Worm (Caenorhabditis elegans) whole organism, L2 larva: ENCODE data around the gene fbxb-95.

Source experiments
- C34F6.9 ChIP-seq: fragments of 150-350 bp; optimal IDR thresholded peaks from 2 replicates; lab custom pipeline; 2014; ENCODE audit warnings: missing biosample characterization, missing genetic modification characterization
- F13H6.1 ChIP-seq: sonication (generic microtip); optimal IDR thresholded peaks from 2 replicates; lab custom pipeline; 2016; ENCODE audit warnings: missing genetic modification characterization, missing compliant biosample characterization
- Y55F3AM.14 ChIP-seq: fragments of 200-800 bp; sonication (Bioruptor generic); optimal IDR thresholded peaks from 2 replicates; lab custom pipeline; 2018; ENCODE audit warnings: mild to moderate bottlenecking, missing genetic modification characterization, missing compliant biosample characterization
- ZK546.5 ChIP-seq: sonication (generic microtip); optimal IDR thresholded peaks from 2 replicates; lab custom pipeline; 2017; ENCODE audit warnings: missing biosample characterization, missing genetic modification characterization
- aly-2 ChIP-seq: fragments of 150-350 bp; optimal IDR thresholded peaks from 2 replicates; lab custom pipeline; 2014; ENCODE audit warnings: missing biosample characterization, missing genetic modification characterization
- blmp-1 ChIP-seq: sonication (generic microtip); optimal IDR thresholded peaks from 2 replicates; lab custom pipeline; 2017; ENCODE audit warnings: missing genetic modification characterization, mild to moderate bottlenecking, missing compliant biosample characterization, antibody characterized with exemption, moderate library complexity; ENCODE audit not compliant: insufficient read depth
- ceh-82 ChIP-seq: fragments of 150-350 bp; optimal IDR thresholded peaks from 2 replicates; lab custom pipeline; 2014; ENCODE audit warnings: missing biosample characterization, missing genetic modification characterization
- crh-2 ChIP-seq: sonication (generic microtip); optimal IDR thresholded peaks from 2 replicates; lab custom pipeline; 2017; ENCODE audit warnings: missing biosample characterization, missing genetic modification characterization
- dmd-4 ChIP-seq: sonication (generic microtip); optimal IDR thresholded peaks from 2 replicates; lab custom pipeline; 2017; ENCODE audit warnings: missing biosample characterization, missing genetic modification characterization
- egl-27 ChIP-seq: sonication (generic microtip); optimal IDR thresholded peaks from 3 replicates; lab custom pipeline; 2017; ENCODE audit warnings: missing biosample characterization, missing genetic modification reagents, missing genetic modification characterization
- fos-1 ChIP-seq: fragments of 150-350 bp; optimal IDR thresholded peaks from 2 replicates; lab custom pipeline; 2014; ENCODE audit warnings: missing biosample characterization, missing genetic modification characterization
- gmeb-1 ChIP-seq: fragments of 150-350 bp; optimal IDR thresholded peaks from 2 replicates; lab custom pipeline; 2014; ENCODE audit warnings: missing biosample characterization, missing genetic modification characterization
- mbf-1 ChIP-seq: sonication (generic microtip); optimal IDR thresholded peaks from 2 replicates; lab custom pipeline; 2017; ENCODE audit warnings: missing biosample characterization, missing genetic modification characterization
- mdl-1 ChIP-seq, 2 experiments: fragments of 150-350 bp in 1 of 2; sonication (generic microtip) in 1 of 2; optimal IDR thresholded peaks; 2 replicates each; lab custom pipeline; 2017; ENCODE audit warnings: missing biosample characterization in 2 of 2, missing genetic modification characterization in 2 of 2
- nhr-10 ChIP-seq: sonication (generic microtip); optimal IDR thresholded peaks from 2 replicates; lab custom pipeline; 2017; ENCODE audit warnings: missing biosample characterization, missing genetic modification characterization
- nhr-12 ChIP-seq: fragments of 150-350 bp; optimal IDR thresholded peaks from 2 replicates; lab custom pipeline; 2014; ENCODE audit warnings: missing biosample characterization, missing genetic modification characterization
- nhr-129 ChIP-seq: fragments of 150-350 bp; optimal IDR thresholded peaks from 2 replicates; lab custom pipeline; 2014; ENCODE audit warnings: missing biosample characterization, missing genetic modification characterization
- nhr-23 ChIP-seq: fragments of 150-350 bp; optimal IDR thresholded peaks from 2 replicates; lab custom pipeline; 2014; ENCODE audit warnings: missing biosample characterization, missing genetic modification reagents, missing genetic modification characterization
- nhr-25 ChIP-seq: fragments of 150-350 bp; sonication (generic microtip); optimal IDR thresholded peaks from 3 replicates; lab custom pipeline; 2014; ENCODE audit warnings: missing biosample characterization, missing genetic modification characterization
- nhr-77 ChIP-seq: fragments of 150-350 bp; optimal IDR thresholded peaks from 2 replicates; lab custom pipeline; 2014; ENCODE audit warnings: missing biosample characterization, missing genetic modification characterization
- peb-1 ChIP-seq: fragments of 150-350 bp; optimal IDR thresholded peaks from 2 replicates; lab custom pipeline; 2014; ENCODE audit warnings: missing biosample characterization, missing genetic modification characterization
- sem-4 ChIP-seq: fragments of 150-350 bp; optimal IDR thresholded peaks from 2 replicates; lab custom pipeline; 2014; ENCODE audit warnings: missing biosample characterization, missing genetic modification reagents, missing genetic modification characterization
- skn-1 ChIP-seq: sonication (generic microtip); optimal IDR thresholded peaks from 2 replicates; lab custom pipeline; 2017; ENCODE audit warnings: missing biosample characterization, missing genetic modification characterization
- sma-3 ChIP-seq: sonication (generic microtip); optimal IDR thresholded peaks from 2 replicates; lab custom pipeline; 2016; ENCODE audit warnings: missing genetic modification reagents, missing genetic modification characterization, missing compliant biosample characterization
- sma-9 ChIP-seq, 2 experiments: fragments of 150-350 bp in 1 of 2; sonication (generic microtip) in 1 of 2; optimal IDR thresholded peaks; 2 replicates each; lab custom pipeline; 2014 to 2016; ENCODE audit warnings: missing genetic modification characterization in 2 of 2, mild to moderate bottlenecking in 1 of 2, missing biosample characterization in 1 of 2, missing compliant biosample characterization in 1 of 2, missing genetic modification reagents in 1 of 2, moderate library complexity in 1 of 2
- snpc-4 ChIP-seq: fragments of 150-350 bp; optimal IDR thresholded peaks from 2 replicates; lab custom pipeline; 2014; ENCODE audit warnings: missing biosample characterization, missing genetic modification characterization
- unc-39 ChIP-seq: fragments of 150-350 bp; optimal IDR thresholded peaks from 2 replicates; lab custom pipeline; 2014; ENCODE audit warnings: missing biosample characterization, missing genetic modification characterization
- unc-55 ChIP-seq: fragments of 150-350 bp; sonication (generic microtip); optimal IDR thresholded peaks from 3 replicates; lab custom pipeline; 2014; ENCODE audit warnings: missing biosample characterization, missing genetic modification reagents, missing genetic modification characterization
- unc-62 ChIP-seq: fragments of 150-350 bp; optimal IDR thresholded peaks from 2 replicates; lab custom pipeline; 2014; ENCODE audit warnings: missing biosample characterization, missing genetic modification reagents, missing genetic modification characterization
- zag-1 ChIP-seq: fragments of 150-350 bp; optimal IDR thresholded peaks from 2 replicates; lab custom pipeline; 2014; ENCODE audit warnings: missing biosample characterization, missing genetic modification characterization
- ztf-1 ChIP-seq: fragments of 200-800 bp; sonication (Bioruptor generic); conservative IDR thresholded peaks from 2 replicates; pipeline ENCODE4 v1.3.6; 2022; ENCODE audit warnings: missing genetic modification characterization, missing compliant biosample characterization
- ztf-11 ChIP-seq: sonication (generic microtip); optimal IDR thresholded peaks from 2 replicates; lab custom pipeline; 2017; ENCODE audit warnings: missing biosample characterization, missing genetic modification characterization
- ztf-4 ChIP-seq: fragments of 150-350 bp; optimal IDR thresholded peaks from 2 replicates; lab custom pipeline; 2014; ENCODE audit warnings: missing biosample characterization, missing genetic modification characterization

fbxb-95 gene

DNA sequence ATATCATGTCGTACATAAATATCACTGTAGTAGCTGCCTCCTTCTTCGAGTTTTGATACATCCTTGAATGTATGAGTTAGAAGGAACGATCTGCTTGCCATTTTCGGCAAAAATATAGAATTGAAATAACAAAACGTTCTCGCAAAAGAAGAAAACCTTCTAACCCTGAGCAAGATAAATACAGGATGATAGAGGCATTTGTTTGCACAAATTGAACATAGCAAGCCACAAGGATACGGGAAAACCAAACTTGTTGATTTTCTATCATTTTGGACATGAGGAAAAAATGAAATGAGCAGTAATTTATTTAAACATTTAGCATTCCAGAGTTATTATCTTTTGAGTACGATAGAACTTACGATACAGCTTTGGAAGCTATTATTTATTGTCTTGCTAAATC, 34.9 kb downstream of the fbxb-95 start, which contains the start of gene math-8:
TSS of gene math-8 (minus strand) at position 101 of the 400 bp plus-strand sequence.
- no peak for TF ChIP-seq sma-3 (GFP tag; lab: Kevin White, UChicago)
- TF ChIP-seq mbf-1 (tag; lab: Kevin White, UChicago) = no peak
- no peak for TF ChIP-seq skn-1
- TF ChIP-seq nhr-129 (tag; lab: Kevin White, UChicago) = no peak
- no peak for TF ChIP-seq gmeb-1
- TF ChIP-seq peb-1 (tag; lab: Kevin White, UChicago) = no peak
- TF ChIP-seq F13H6.1 (tag; lab: Kevin White, UChicago) = no peak
- no peak for TF ChIP-seq mdl-1 (tag; optimal IDR thresholded peaks at IDR 0.05; lab: Kevin White, UChicago)
- TF ChIP-seq sem-4 = no peak
- TF ChIP-seq fos-1 (tag; lab: Kevin White, UChicago) = no peak
- TF ChIP-seq aly-2 (tag; lab: Kevin White, UChicago) = no peak
- no peak for TF ChIP-seq unc-39 (tag; lab: Kevin White, UChicago)
- no peak for TF ChIP-seq egl-27 (tag; lab: Kevin White, UChicago)
- TF ChIP-seq nhr-10 (tag; lab: Kevin White, UChicago) = no peak
- TF ChIP-seq dmd-4 (tag; lab: Kevin White, UChicago) = no peak
- no peak for TF ChIP-seq ztf-1

DNA sequence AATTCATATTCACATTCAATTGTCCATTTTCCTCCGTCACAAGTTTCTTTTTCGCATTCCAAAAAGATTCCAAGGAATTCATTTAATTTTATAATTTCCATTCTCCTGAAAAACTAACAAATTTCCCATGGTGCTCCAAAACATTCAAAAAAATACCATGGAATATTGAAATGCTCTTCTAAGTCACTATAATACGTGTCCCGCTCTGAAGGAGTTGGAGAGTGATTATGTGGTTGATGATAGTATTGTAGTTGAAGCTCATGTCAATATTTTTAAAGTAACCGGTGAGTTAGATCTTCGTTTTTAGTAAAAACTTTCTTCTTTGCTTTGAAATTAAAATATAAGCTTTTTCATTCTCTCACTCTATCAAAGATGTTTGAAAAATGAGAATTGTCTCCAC, 36.5 kb downstream of the fbxb-95 start, which contains the start of gene math-9:
TSS of gene math-9 (minus strand) at position 101 of the 400 bp plus-strand sequence.
- no peak for TF ChIP-seq crh-2
- TF ChIP-seq C34F6.9 = no peak
- TF ChIP-seq snpc-4 (tag; lab: Kevin White, UChicago) = no peak
- no peak for TF ChIP-seq unc-62
- no peak for TF ChIP-seq unc-55

ce11 chrII:1893912-1894311, 39.7 kb downstream of the fbxb-95 start, which contains the start of gene C16C4.1:
C16C4.1 (plus strand) TSS chrII:1894212.
- TF ChIP-seq ztf-4 (no peak), unc-39 (tag; lab: Kevin White, UChicago) (no peak), gmeb-1 (no peak), nhr-10 (tag; lab: Kevin White, UChicago) (no peak), nhr-23 (tag; lab: Kevin White, UChicago) (no peak), snpc-4 (tag; lab: Kevin White, UChicago) (no peak), nhr-25 (tag; lab: Kevin White, UChicago) (no peak), Y55F3AM.14 (GFP tag; lab: Kevin White, UChicago) (no peak), zag-1 (tag; lab: Kevin White, UChicago) (no peak), skn-1 (no peak), sem-4 (no peak), nhr-129 (tag; lab: Kevin White, UChicago) (no peak), dmd-4 (tag; lab: Kevin White, UChicago) (no peak), sma-3 (GFP tag; lab: Kevin White, UChicago) (no peak), ZK546.5 (tag; lab: Kevin White, UChicago) (no peak), mdl-1 (tag; optimal IDR thresholded peaks at IDR 0.05; lab: Kevin White, UChicago) (no peak), unc-62 (no peak), ztf-1 (no peak), blmp-1 (tag; lab: Kevin White, UChicago) (no peak), nhr-12 (tag; lab: Kevin White, UChicago) (no peak)

ce11 chrII:1895278-1895677, 41.1 kb downstream of the fbxb-95 start, which contains the start of gene C46F9.5:
C46F9.5 (plus strand) TSS chrII:1895578.
- TF ChIP-seq unc-55 (no peak), snpc-4 (tag; lab: Kevin White, UChicago) (no peak), mbf-1 (tag; lab: Kevin White, UChicago) (no peak), sma-9 (GFP tag; optimal IDR thresholded peaks at IDR 0.05; lab: Kevin White, UChicago) (no peak), sma-9 (tag; optimal IDR thresholded peaks at IDR 0.05; lab: Kevin White, UChicago) (no peak), nhr-25 (tag; lab: Kevin White, UChicago) (no peak), dmd-4 (tag; lab: Kevin White, UChicago) (no peak), ceh-82 (tag; lab: Kevin White, UChicago) (no peak), sem-4 (no peak), nhr-77 (tag; lab: Kevin White, UChicago) (no peak), zag-1 (tag; lab: Kevin White, UChicago) (no peak), peb-1 (tag; lab: Kevin White, UChicago) (no peak), ztf-11 (no peak), blmp-1 (tag; lab: Kevin White, UChicago) (no peak)

DNA sequence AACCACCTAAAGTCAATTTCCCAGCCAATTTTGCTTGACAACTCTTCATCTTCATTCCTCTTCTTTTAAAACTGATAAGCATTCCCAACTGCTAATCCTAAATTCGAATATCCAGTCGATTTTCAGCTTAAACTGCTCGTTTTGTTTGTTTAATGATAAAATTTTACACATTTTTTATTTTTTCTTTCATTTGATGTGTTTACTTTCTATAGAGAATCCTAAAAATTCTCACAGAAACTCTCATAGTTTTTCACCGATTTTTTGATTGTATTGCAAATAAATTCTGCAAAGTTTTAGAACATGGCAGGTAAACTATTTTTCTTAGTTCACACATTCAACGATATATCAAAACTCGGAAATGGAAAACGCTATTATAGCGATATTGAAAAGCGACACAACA, 41.6 kb downstream of the fbxb-95 start, which contains the start of gene math-25:
TSS of gene math-25 (plus strand) at position 301 of the 400 bp plus-strand sequence.
- no peak for TF ChIP-seq ztf-4
- TF ChIP-seq mbf-1 (tag; lab: Kevin White, UChicago) = no peak
- TF ChIP-seq gmeb-1 = no peak
- no peak for TF ChIP-seq crh-2
- no peak for TF ChIP-seq ztf-1
